Fruit fly (Drosophila melanogaster) whole organism, embryonic: ENCODE results near the gene CG1640.

Source experiments
- ATbp ChIP-seq: fragments of 200-800 bp; sonication (Bioruptor generic); optimal IDR thresholded peaks from 2 replicates; lab custom pipeline; 2017; ENCODE audit warnings: missing biosample characterization, mild to moderate bottlenecking, missing genetic modification characterization, missing genetic modification reagents
- CG10959 ChIP-seq: fragments of 200-800 bp; sonication (Bioruptor generic); IDR thresholded peaks from 2 replicates; pipeline ENCODE4 v1.3.6; 2022; ENCODE audit warnings: missing biosample characterization, missing genetic modification characterization
- CG11398 ChIP-seq: fragments of 200-800 bp; sonication (Bioruptor generic); optimal IDR thresholded peaks from 2 replicates; lab custom pipeline; 2016; ENCODE audit warnings: missing biosample characterization, missing genetic modification characterization
- CG11456 ChIP-seq: fragments of 200-800 bp; sonication (Bioruptor generic); IDR thresholded peaks from 3 replicates; pipeline ENCODE4 v1.3.6; 2022; ENCODE audit warnings: missing biosample characterization, missing genetic modification characterization
- CG12071 ChIP-seq: fragments of 200-800 bp; sonication (Bioruptor generic); optimal IDR thresholded peaks from 3 replicates; lab custom pipeline; 2018; ENCODE audit warnings: missing biosample characterization, mild to moderate bottlenecking, missing genetic modification characterization
- CG12391 ChIP-seq: fragments of 200-800 bp; sonication (Bioruptor generic); optimal IDR thresholded peaks from 3 replicates; lab custom pipeline; 2018; ENCODE audit warnings: missing biosample characterization, mild to moderate bottlenecking, missing genetic modification characterization, moderate library complexity
- CG13287 ChIP-seq: fragments of 200-800 bp; sonication (Bioruptor generic); IDR thresholded peaks from 2 replicates; pipeline ENCODE4 v1.3.6; 2022; ENCODE audit warnings: missing biosample characterization, missing genetic modification characterization; ENCODE audit not compliant: partially characterized antibody
- CG13775 ChIP-seq: fragments of 200-800 bp; sonication (Bioruptor generic); optimal IDR thresholded peaks from 3 replicates; lab custom pipeline; 2017; ENCODE audit warnings: missing biosample characterization, mild to moderate bottlenecking, missing genetic modification characterization
- CG15479 ChIP-seq: fragments of 200-800 bp; sonication (Bioruptor generic); optimal IDR thresholded peaks from 3 replicates; lab custom pipeline; 2019; ENCODE audit warnings: missing biosample characterization, mild to moderate bottlenecking, missing genetic modification characterization, moderate library complexity
- CG17612 ChIP-seq: fragments of 200-800 bp; sonication (Bioruptor generic); IDR thresholded peaks from 2 replicates; pipeline ENCODE4 v1.3.6; 2022; ENCODE audit warnings: missing biosample characterization, missing genetic modification characterization
- CG17912 ChIP-seq: fragments of 200-800 bp; sonication (Bioruptor generic); optimal IDR thresholded peaks from 2 replicates; lab custom pipeline; 2018; ENCODE audit warnings: missing biosample characterization, mild to moderate bottlenecking, missing genetic modification characterization
- CG3281 ChIP-seq: fragments of 200-800 bp; sonication (Bioruptor generic); optimal IDR thresholded peaks from 3 replicates; lab custom pipeline; 2017; ENCODE audit warnings: missing biosample characterization, mild to moderate bottlenecking, missing genetic modification characterization
- CG7556 ChIP-seq: fragments of 200-800 bp; sonication (Bioruptor generic); optimal IDR thresholded peaks from 2 replicates; lab custom pipeline; 2017; ENCODE audit warnings: missing biosample characterization, mild to moderate bottlenecking, missing genetic modification characterization
- CG7745 ChIP-seq: fragments of 200-800 bp; sonication (Bioruptor generic); optimal IDR thresholded peaks from 2 replicates; lab custom pipeline; 2018; ENCODE audit warnings: missing biosample characterization, mild to moderate bottlenecking, missing genetic modification characterization, moderate library complexity
- CG7987 ChIP-seq: fragments of 200-800 bp; sonication (Bioruptor generic); optimal IDR thresholded peaks from 2 replicates; lab custom pipeline; 2018; ENCODE audit warnings: missing biosample characterization, mild to moderate bottlenecking, missing genetic modification characterization, moderate library complexity
- D19A ChIP-seq: fragments of 200-800 bp; optimal IDR thresholded peaks from 3 replicates; lab custom pipeline; 2019; ENCODE audit warnings: missing biosample characterization, mild to moderate bottlenecking, missing genetic modification characterization, moderate library complexity
- D19B ChIP-seq: fragments of 200-800 bp; sonication (Bioruptor generic); optimal IDR thresholded peaks from 2 replicates; lab custom pipeline; 2017; ENCODE audit warnings: missing biosample characterization, mild to moderate bottlenecking, missing genetic modification characterization
- Dek ChIP-seq: fragments of 200-800 bp; sonication (Bioruptor generic); optimal IDR thresholded peaks from 3 replicates; lab custom pipeline; 2019; ENCODE audit warnings: missing biosample characterization, mild to moderate bottlenecking, missing genetic modification characterization, moderate library complexity
- Dfd ChIP-seq, 2 experiments: fragments of >200 bp; optimal IDR thresholded peaks; 2 replicates each; lab custom pipeline; 2017; ENCODE audit warnings: missing biosample characterization in 2 of 2, missing genetic modification characterization in 2 of 2
- Dip2 ChIP-seq: fragments of 200-800 bp; sonication (Bioruptor generic); IDR thresholded peaks from 2 replicates; pipeline ENCODE4 v1.3.6; 2022; ENCODE audit warnings: missing biosample characterization, missing genetic modification characterization
- Dip3 ChIP-seq: fragments of 200-800 bp; sonication (Bioruptor generic); optimal IDR thresholded peaks from 3 replicates; lab custom pipeline; 2016; ENCODE audit warnings: missing biosample characterization, missing genetic modification characterization
- HLH3B ChIP-seq: fragments of 200-800 bp; sonication (Bioruptor generic); IDR thresholded peaks from 2 replicates; pipeline ENCODE4 v1.3.6; 2022; ENCODE audit warnings: missing biosample characterization, missing genetic modification characterization
- HmgD ChIP-seq: fragments of 200-800 bp; sonication (Bioruptor generic); optimal IDR thresholded peaks from 3 replicates; lab custom pipeline; 2016; ENCODE audit warnings: missing biosample characterization, missing genetic modification characterization
- Pdp1 ChIP-seq, 2 experiments: fragments of 200-800 bp; sonication (Bioruptor generic); optimal IDR thresholded peaks; 3 replicates each; lab custom pipeline; 2016; ENCODE audit warnings: missing biosample characterization in 2 of 2, missing genetic modification characterization in 2 of 2, mild to moderate bottlenecking in 1 of 2, moderate library complexity in 1 of 2
- Rfx ChIP-seq: fragments of 200-800 bp; sonication (Bioruptor generic); IDR thresholded peaks from 2 replicates; pipeline ENCODE4 v1.3.6; 2022; ENCODE audit warnings: missing biosample characterization, missing genetic modification characterization
- Stat92E ChIP-seq, 3 experiments: fragments of >200 bp in 2 of 3; fragments of 200-800 bp in 1 of 3; sonication (Bioruptor generic) in 1 of 3; optimal IDR thresholded peaks; 2 replicates each; lab custom pipeline; 2017 to 2019; ENCODE audit warnings: missing biosample characterization in 3 of 3, missing genetic modification characterization in 3 of 3, mild to moderate bottlenecking in 1 of 3, moderate library complexity in 1 of 3
- abd-A ChIP-seq: fragments of 200-800 bp; sonication (Bioruptor generic); optimal IDR thresholded peaks from 3 replicates; lab custom pipeline; 2019; ENCODE audit warnings: missing biosample characterization, mild to moderate bottlenecking, missing genetic modification characterization, moderate library complexity
- ash1 ChIP-seq: fragments of 200-800 bp; sonication (Bioruptor generic); optimal IDR thresholded peaks from 2 replicates; lab custom pipeline; 2018; ENCODE audit warnings: missing biosample characterization, mild to moderate bottlenecking, missing genetic modification characterization
- caup ChIP-seq: fragments of 200-800 bp; sonication (Bioruptor generic); optimal IDR thresholded peaks from 3 replicates; lab custom pipeline; 2017; ENCODE audit warnings: missing biosample characterization, mild to moderate bottlenecking, missing genetic modification characterization, moderate library complexity; ENCODE audit not compliant: severe bottlenecking
- cwo ChIP-seq: fragments of 200-800 bp; sonication (Bioruptor generic); optimal IDR thresholded peaks from 3 replicates; lab custom pipeline; 2017; ENCODE audit warnings: missing biosample characterization, missing genetic modification characterization, mild to moderate bottlenecking, moderate library complexity, missing genetic modification reagents
- dmrt11E ChIP-seq: fragments of 200-800 bp; sonication (Bioruptor generic); optimal IDR thresholded peaks from 3 replicates; lab custom pipeline; 2018; ENCODE audit warnings: missing biosample characterization, mild to moderate bottlenecking, missing genetic modification characterization, moderate library complexity
- ham ChIP-seq: fragments of 200-800 bp; sonication (Bioruptor generic); IDR thresholded peaks from 2 replicates; pipeline ENCODE4 v1.3.6; 2022; ENCODE audit warnings: missing biosample characterization, missing genetic modification characterization
- nau ChIP-seq: fragments of 200-800 bp; sonication (Bioruptor generic); optimal IDR thresholded peaks from 3 replicates; lab custom pipeline; 2017; ENCODE audit warnings: missing biosample characterization, mild to moderate bottlenecking, missing genetic modification characterization, missing genetic modification reagents
- onecut ChIP-seq: fragments of 200-800 bp; sonication (Bioruptor generic); IDR thresholded peaks from 2 replicates; pipeline ENCODE4 v1.3.6; 2022; ENCODE audit warnings: missing biosample characterization, missing genetic modification characterization
- pb ChIP-seq: fragments of 200-800 bp; sonication (Bioruptor generic); optimal IDR thresholded peaks from 3 replicates; lab custom pipeline; 2016; ENCODE audit warnings: missing biosample characterization, missing genetic modification characterization
- peb ChIP-seq: fragments of 200-800 bp; sonication (Bioruptor generic); IDR thresholded peaks from 2 replicates; pipeline ENCODE4 v1.3.6; 2022; ENCODE audit warnings: missing biosample characterization, missing genetic modification characterization
- pros ChIP-seq: fragments of 200-800 bp; sonication (Bioruptor generic); optimal IDR thresholded peaks from 3 replicates; lab custom pipeline; 2019; ENCODE audit warnings: missing biosample characterization, mild to moderate bottlenecking, missing genetic modification characterization, moderate library complexity
- pzg ChIP-seq: fragments of 200-800 bp; sonication (Bioruptor generic); optimal IDR thresholded peaks from 3 replicates; lab custom pipeline; 2018; ENCODE audit warnings: missing biosample characterization, mild to moderate bottlenecking, missing genetic modification characterization, moderate library complexity
- rib ChIP-seq: fragments of 200-800 bp; sonication (Bioruptor generic); IDR thresholded peaks from 2 replicates; pipeline ENCODE4 v1.3.6; 2022; ENCODE audit warnings: missing biosample characterization, missing genetic modification characterization
- row ChIP-seq: fragments of 200-800 bp; sonication (Bioruptor generic); IDR thresholded peaks from 3 replicates; pipeline ENCODE4 v1.3.6; 2022; ENCODE audit warnings: missing biosample characterization, missing genetic modification characterization
- run ChIP-seq: fragments of 200-800 bp; sonication (Bioruptor generic); optimal IDR thresholded peaks from 3 replicates; lab custom pipeline; 2018; ENCODE audit warnings: missing biosample characterization, mild to moderate bottlenecking, missing genetic modification characterization
- shn ChIP-seq: fragments of 200-800 bp; sonication (Bioruptor generic); optimal IDR thresholded peaks from 3 replicates; lab custom pipeline; 2016; ENCODE audit warnings: missing biosample characterization, missing genetic modification characterization
- sob ChIP-seq: fragments of 200-800 bp; sonication (Bioruptor generic); IDR thresholded peaks from 2 replicates; pipeline ENCODE4 v1.3.6; 2022; ENCODE audit warnings: missing biosample characterization, missing genetic modification characterization
- stwl ChIP-seq: fragments of 200-800 bp; sonication (Bioruptor generic); optimal IDR thresholded peaks from 3 replicates; lab custom pipeline; 2018; ENCODE audit warnings: missing biosample characterization, mild to moderate bottlenecking, missing genetic modification characterization, moderate library complexity
- tap ChIP-seq: fragments of 200-800 bp; optimal IDR thresholded peaks from 3 replicates; lab custom pipeline; 2019; ENCODE audit warnings: missing biosample characterization, mild to moderate bottlenecking, missing genetic modification characterization, moderate library complexity
- toy ChIP-seq: fragments of 200-800 bp; sonication (Bioruptor generic); IDR thresholded peaks from 2 replicates; pipeline ENCODE4 v1.3.6; 2022; ENCODE audit warnings: missing biosample characterization, missing genetic modification characterization
- unpg ChIP-seq: fragments of 200-800 bp; sonication (Bioruptor generic); optimal IDR thresholded peaks from 3 replicates; lab custom pipeline; 2018; ENCODE audit warnings: missing biosample characterization, mild to moderate bottlenecking, missing genetic modification characterization, moderate library complexity
- wek ChIP-seq: fragments of 200-800 bp; sonication (Bioruptor generic); optimal IDR thresholded peaks from 3 replicates; lab custom pipeline; 2018; ENCODE audit warnings: missing biosample characterization, mild to moderate bottlenecking, missing genetic modification characterization, moderate library complexity

Gene CG1640

DNA sequence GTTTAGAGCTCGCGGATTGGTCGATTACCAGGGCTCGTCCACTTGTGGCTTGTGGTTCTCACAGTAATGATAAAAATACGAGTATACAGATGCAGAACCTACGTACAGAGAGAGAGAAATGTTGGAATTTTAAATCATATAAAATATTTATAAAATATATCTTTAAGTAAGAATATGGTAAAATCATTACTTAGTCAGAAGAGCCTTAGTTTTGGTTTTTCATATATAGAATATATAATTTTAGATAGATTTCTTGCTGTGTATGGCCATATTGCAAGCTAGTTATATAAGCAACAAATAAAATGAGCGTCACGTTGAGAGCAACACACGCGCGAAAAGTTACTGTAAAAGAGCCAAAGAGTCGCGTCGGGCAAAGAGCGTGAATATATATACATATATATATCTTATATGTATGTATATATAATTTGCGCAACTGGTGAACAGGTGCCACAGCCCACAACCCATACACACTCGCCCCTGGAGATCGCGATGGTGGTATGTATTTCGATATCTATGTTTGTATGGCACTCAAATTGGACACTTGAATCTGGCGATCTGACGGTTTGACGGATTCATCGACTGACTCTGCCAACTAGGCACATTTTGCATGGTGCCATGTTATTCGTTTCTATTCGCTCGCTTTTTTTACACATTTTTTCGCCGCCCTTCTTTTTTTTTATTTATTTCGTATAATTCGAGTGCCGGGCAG is 20.2 kb downstream of the CG1640 start (continued):
- TF ChIP-seq pb (GFP tag; lab: Kevin White, UChicago) (no peak), peb (GFP tag; lab: Robert Waterston, UW) (no peak), CG7745 (tag; lab: Kevin White, UChicago) (no peak), CG11398 (GFP tag; lab: Kevin White, UChicago) (no peak), sob (GFP tag; lab: Robert Waterston, UW) (peak; percentile 74), toy (GFP tag; lab: Robert Waterston, UW) (peak; percentile 62; the same call in 1 of the 2 replicates), dmrt11E (no peak), Stat92E (GFP tag; optimal IDR thresholded peaks at IDR 0.05; lab: Kevin White, UChicago) (no peak), onecut (no peak), caup (GFP tag; lab: Kevin White, UChicago) (peak; percentile 74), Dip2 (no peak), shn (GFP tag; lab: Kevin White, UChicago) (no peak), Dip3 (no peak), Dfd (GFP tag; optimal IDR thresholded peaks at IDR 0.05; lab: Kevin White, UChicago) (no peak), ATbp (GFP tag; lab: Kevin White, UChicago) (no peak), CG3281 (peak; percentile 82), CG15479 (no peak), stwl (tag; lab: Kevin White, UChicago) (no peak), CG10959 (GFP tag; lab: Robert Waterston, UW) (no peak), D19A (peak; percentile 57), unpg (GFP tag; lab: Kevin White, UChicago) (peak; percentile 70), CG7556 (GFP tag; lab: Kevin White, UChicago) (peak; percentile 67), tap (tag; lab: Kevin White, UChicago) (peak; percentile 56), HLH3B (GFP tag; lab: Robert Waterston, UW) (peak; percentile 61), pzg (GFP tag; lab: Kevin White, UChicago) (no peak), ham (GFP tag; lab: Robert Waterston, UW) (0 out of 2 replicates have a peak, but pooled peaks have one; percentile 46), HmgD (GFP tag; lab: Kevin White, UChicago) (no peak), abd-A (tag; lab: Kevin White, UChicago) (no peak), CG7987 (GFP tag; lab: Kevin White, UChicago) (no peak), CG12071 (GFP tag; lab: Kevin White, UChicago) (no peak), Pdp1 (GFP tag; optimal IDR thresholded peaks at IDR 0.05; lab: Kevin White, UChicago) (peak in 1 of 2 experiments; percentile 61), CG12391 (peak; percentile 69), CG11456 (GFP tag; lab: Robert Waterston, UW) (peak; percentile 55; the same call in 1 of the 3 replicates), CG17912 (GFP tag; lab: Kevin White, UChicago) (no peak), CG13775 (GFP tag; lab: Kevin White, UChicago) (peak; percentile 57), CG17612 (GFP tag; lab: Robert Waterston, UW) (0 out of 2 replicates have a peak, but pooled peaks have one; percentile 18), cwo (GFP tag; lab: Kevin White, UChicago) (peak; percentile 65), row (GFP tag; lab: Robert Waterston, UW) (peak; percentile 77), pros (GFP tag; lab: Kevin White, UChicago) (no peak), Rfx (GFP tag; lab: Robert Waterston, UW) (peak; percentile 81), run (tag; lab: Kevin White, UChicago) (peak; percentile 9), Dek (tag; lab: Kevin White, UChicago) (peak; percentile 85), ash1 (no peak), rib (GFP tag; lab: Robert Waterston, UW) (peak; percentile 64; the same call in 1 of the 2 replicates), CG13287 (GFP tag; lab: Robert Waterston, UW) (no peak), wek (no peak), nau (GFP tag; lab: Kevin White, UChicago) (no peak), D19B (peak; percentile 36)
